Worm (Caenorhabditis elegans) whole organism, late embryonic: ENCODE results near the gene T22D1.5.

ENCODE experiments used
- C38D4.7 ChIP-seq: fragments of 200-800 bp; sonication (Bioruptor generic); optimal IDR thresholded peaks from 2 replicates; lab custom pipeline; 2018; ENCODE audit warnings: mild to moderate bottlenecking, missing genetic modification characterization, moderate library complexity, missing compliant biosample characterization
- K09A11.1 ChIP-seq: sonication (generic microtip); optimal IDR thresholded peaks from 2 replicates; lab custom pipeline; 2017; ENCODE audit warnings: antibody characterized with exemption, mild to moderate bottlenecking, missing genetic modification characterization, missing compliant biosample characterization; ENCODE audit not compliant: insufficient read depth
- T23F11.4 ChIP-seq: fragments of 200-800 bp; sonication (Bioruptor generic); optimal IDR thresholded peaks from 2 replicates; lab custom pipeline; 2018; ENCODE audit warnings: mild to moderate bottlenecking, missing genetic modification characterization, missing compliant biosample characterization
- Y22D7AL.16 ChIP-seq: sonication (generic microtip); optimal IDR thresholded peaks from 2 replicates; lab custom pipeline; 2016; ENCODE audit warnings: missing genetic modification characterization, missing compliant biosample characterization
- ahr-1 ChIP-seq: sonication (generic microtip); optimal IDR thresholded peaks from 2 replicates; lab custom pipeline; 2016; ENCODE audit warnings: missing genetic modification characterization, missing compliant biosample characterization
- ama-1 ChIP-seq: fragments of 150-350 bp; optimal IDR thresholded peaks from 2 replicates; lab custom pipeline; 2014
- ceh-14 ChIP-seq: sonication (generic microtip); optimal IDR thresholded peaks from 2 replicates; lab custom pipeline; 2016; ENCODE audit warnings: missing genotype, missing genetic modification characterization, missing compliant biosample characterization
- ceh-18 ChIP-seq: sonication (generic microtip); optimal IDR thresholded peaks from 2 replicates; lab custom pipeline; 2016; ENCODE audit warnings: missing genetic modification characterization, missing compliant biosample characterization
- ceh-2 ChIP-seq: sonication (generic microtip); optimal IDR thresholded peaks from 2 replicates; lab custom pipeline; 2016; ENCODE audit warnings: missing genotype, missing genetic modification characterization, missing compliant biosample characterization
- ceh-22 ChIP-seq: sonication (generic microtip); optimal IDR thresholded peaks from 2 replicates; lab custom pipeline; 2017; ENCODE audit warnings: missing biosample characterization, missing genetic modification characterization
- ceh-24 ChIP-seq: sonication (generic microtip); optimal IDR thresholded peaks from 2 replicates; lab custom pipeline; 2016; ENCODE audit warnings: mild to moderate bottlenecking, missing genetic modification characterization, missing compliant biosample characterization
- ceh-30 ChIP-seq: fragments of 150-350 bp; optimal IDR thresholded peaks from 2 replicates; lab custom pipeline; 2014; ENCODE audit warnings: missing biosample characterization, missing genetic modification characterization
- ceh-31 ChIP-seq: sonication (generic microtip); optimal IDR thresholded peaks from 2 replicates; lab custom pipeline; 2016; ENCODE audit warnings: missing genetic modification characterization, missing compliant biosample characterization
- ceh-9 ChIP-seq: sonication (generic microtip); optimal IDR thresholded peaks from 2 replicates; lab custom pipeline; 2016; ENCODE audit warnings: mild to moderate bottlenecking, missing genetic modification characterization, inconsistent platforms, missing compliant biosample characterization
- elt-2 ChIP-seq: sonication (generic microtip); optimal IDR thresholded peaks from 2 replicates; lab custom pipeline; 2016; ENCODE audit warnings: missing genetic modification reagents, missing genetic modification characterization, missing compliant biosample characterization
- fax-1 ChIP-seq: sonication (generic microtip); optimal IDR thresholded peaks from 2 replicates; lab custom pipeline; 2016; ENCODE audit warnings: missing genotype, missing genetic modification characterization, missing compliant biosample characterization
- fkh-6 ChIP-seq: sonication (generic microtip); optimal IDR thresholded peaks from 2 replicates; lab custom pipeline; 2016; ENCODE audit warnings: missing genetic modification characterization, missing compliant biosample characterization
- hlh-13 ChIP-seq: fragments of 200-800 bp; sonication (Bioruptor generic); optimal IDR thresholded peaks from 2 replicates; lab custom pipeline; 2018; ENCODE audit warnings: mild to moderate bottlenecking, missing genetic modification characterization, missing compliant biosample characterization
- hlh-15 ChIP-seq: sonication (generic microtip); optimal IDR thresholded peaks from 2 replicates; lab custom pipeline; 2016; ENCODE audit warnings: missing genetic modification characterization, missing compliant biosample characterization
- hlh-6 ChIP-seq: sonication (generic microtip); optimal IDR thresholded peaks from 2 replicates; lab custom pipeline; 2016; ENCODE audit warnings: missing genotype, missing genetic modification characterization, missing compliant biosample characterization
- mec-3 ChIP-seq: sonication (generic microtip); optimal IDR thresholded peaks from 2 replicates; lab custom pipeline; 2016; ENCODE audit warnings: borderline replicate concordance, missing genetic modification characterization, missing compliant biosample characterization
- nhr-11 ChIP-seq: fragments of 150-350 bp; optimal IDR thresholded peaks from 2 replicates; lab custom pipeline; 2014; ENCODE audit warnings: missing biosample characterization, missing genetic modification characterization
- nhr-232 ChIP-seq: sonication (generic microtip); optimal IDR thresholded peaks from 2 replicates; lab custom pipeline; 2016; ENCODE audit warnings: missing genetic modification characterization, missing compliant biosample characterization
- odd-2 ChIP-seq: sonication (generic microtip); optimal IDR thresholded peaks from 2 replicates; lab custom pipeline; 2017; ENCODE audit warnings: antibody characterized with exemption, mild to moderate bottlenecking, missing genetic modification characterization, missing compliant biosample characterization
- pag-3 ChIP-seq: sonication (generic microtip); optimal IDR thresholded peaks from 2 replicates; lab custom pipeline; 2016; ENCODE audit warnings: missing compliant biosample characterization, missing genetic modification characterization, borderline replicate concordance
- pat-9 ChIP-seq: fragments of 200-800 bp; sonication (Bioruptor generic); optimal IDR thresholded peaks from 2 replicates; lab custom pipeline; 2018; ENCODE audit warnings: mild to moderate bottlenecking, missing genetic modification characterization, moderate library complexity, missing compliant biosample characterization
- pros-1 ChIP-seq: fragments of 150-350 bp; optimal IDR thresholded peaks from 2 replicates; lab custom pipeline; 2014; ENCODE audit warnings: missing biosample characterization, missing genetic modification reagents, missing genetic modification characterization
- ref-2 ChIP-seq: sonication (generic microtip); optimal IDR thresholded peaks from 2 replicates; lab custom pipeline; 2016; ENCODE audit warnings: missing genetic modification characterization, missing compliant biosample characterization
- rnt-1 ChIP-seq: sonication (generic microtip); optimal IDR thresholded peaks from 2 replicates; lab custom pipeline; 2016; ENCODE audit warnings: missing genetic modification characterization, missing compliant biosample characterization
- tbx-2 ChIP-seq: sonication (generic microtip); optimal IDR thresholded peaks from 2 replicates; lab custom pipeline; 2016; ENCODE audit warnings: missing genetic modification characterization, missing compliant biosample characterization
- tbx-7 ChIP-seq: sonication (generic microtip); optimal IDR thresholded peaks from 2 replicates; lab custom pipeline; 2016; ENCODE audit warnings: missing genotype, missing genetic modification characterization, missing compliant biosample characterization
- unc-3 ChIP-seq, 2 experiments: fragments of 200-800 bp in 1 of 2; sonication (Bioruptor generic) in 1 of 2; sonication (generic microtip) in 1 of 2; conservative IDR thresholded peaks in 1 of 2; optimal IDR thresholded peaks in 1 of 2; 2 replicates each; pipeline versions ENCODE4 v1.3.6 to Lab custom; 2016 to 2022; ENCODE audit warnings: missing compliant biosample characterization in 2 of 2, missing genetic modification characterization in 2 of 2, missing genetic modification reagents in 1 of 2
- unc-42 ChIP-seq: sonication (generic microtip); optimal IDR thresholded peaks from 2 replicates; lab custom pipeline; 2016; ENCODE audit warnings: missing genotype, missing genetic modification characterization, missing compliant biosample characterization
- unc-55 ChIP-seq: sonication (generic microtip); optimal IDR thresholded peaks from 2 replicates; lab custom pipeline; 2017; ENCODE audit warnings: missing biosample characterization, missing genetic modification reagents, missing genetic modification characterization
- ztf-16 ChIP-seq: sonication (generic microtip); optimal IDR thresholded peaks from 2 replicates; lab custom pipeline; 2017; ENCODE audit warnings: missing genetic modification characterization, missing compliant biosample characterization

The T22D1.5 gene

DNA sequence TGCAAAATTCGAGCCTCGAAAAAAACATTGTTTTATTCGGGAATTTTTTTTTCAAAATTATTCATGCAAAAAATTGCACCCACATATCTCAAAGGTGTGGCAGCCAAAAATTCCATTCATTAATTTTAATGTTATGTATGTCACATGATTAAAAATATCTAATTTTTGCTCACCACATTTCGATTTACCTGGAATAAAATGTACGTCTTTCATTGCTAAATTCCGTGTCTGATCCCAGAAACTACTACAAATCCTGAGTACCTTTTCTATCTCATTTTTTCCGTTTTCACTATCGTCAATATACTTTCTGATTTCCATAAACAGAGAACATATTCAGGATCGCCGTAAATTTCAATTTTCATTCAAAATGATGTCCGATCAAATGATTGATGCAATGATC lies 30.8 kb upstream of the T22D1.5 start, which contains the start of gene srx-19:
srx-19 (plus strand) TSS at position 301 of the 400 bp plus-strand sequence.
- no peak for TF ChIP-seq ama-1 (lab: Kevin White, UChicago)
- no peak for TF ChIP-seq tbx-2 (tag; lab: Kevin White, UChicago)
- no peak for TF ChIP-seq hlh-15 (tag; lab: Kevin White, UChicago)
- no peak for TF ChIP-seq fkh-6 (tag; lab: Kevin White, UChicago)
- TF ChIP-seq hlh-13 (GFP tag; lab: Kevin White, UChicago) = no peak
- TF ChIP-seq Y22D7AL.16 (tag; lab: Kevin White, UChicago) = no peak
- TF ChIP-seq nhr-232 (tag; lab: Kevin White, UChicago) = no peak
- TF ChIP-seq odd-2 = no peak
- TF ChIP-seq T23F11.4 = no peak

DNA sequence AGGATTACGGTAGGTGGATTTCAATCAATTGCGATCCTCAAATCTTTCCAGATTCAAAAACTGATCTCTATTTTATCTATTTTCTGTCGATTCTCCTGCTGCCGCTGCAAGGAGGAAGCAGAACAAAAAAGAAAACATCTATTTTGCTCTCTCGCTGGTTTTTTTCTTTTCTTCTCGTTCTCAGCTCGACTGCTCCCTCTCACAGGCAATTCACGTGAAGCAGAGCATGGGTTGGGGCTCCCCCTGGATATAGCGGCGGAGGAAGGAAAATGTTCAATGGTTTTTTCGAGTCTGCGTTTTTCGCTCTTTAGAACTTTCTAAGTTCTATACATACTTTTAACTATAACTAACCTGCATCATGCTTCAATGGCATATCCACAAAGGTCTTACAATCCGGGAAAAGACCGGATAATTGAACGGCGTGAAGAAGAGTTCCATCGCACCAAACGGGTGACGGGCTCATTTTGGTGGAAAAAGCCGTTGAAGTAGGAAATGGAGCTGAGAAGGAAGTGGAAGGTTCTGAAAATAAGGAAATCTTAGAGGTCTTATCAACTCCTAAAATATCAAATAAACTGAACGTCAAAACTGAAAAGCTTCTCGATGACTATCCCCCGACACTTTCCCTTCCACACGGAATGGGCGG lies 24.7 kb upstream of the T22D1.5 start:
- TF ChIP-seq ceh-18 (tag; lab: Kevin White, UChicago) (peak; percentile 64), pros-1 (no peak), pag-3 (tag; lab: Kevin White, UChicago) (no peak), T23F11.4 (no peak)

ce11 chrIV:6879666-6880210 lies 24.0 kb upstream of the T22D1.5 start:
- TF ChIP-seq fax-1 (no peak), ceh-24 (no peak), ceh-14 (no peak), unc-3 (GFP tag; conservative IDR thresholded peaks at IDR 0.05; lab: Robert Waterston, UW) (no peak), unc-3 (tag; optimal IDR thresholded peaks at IDR 0.05; lab: Kevin White, UChicago) (no peak), C38D4.7 (GFP tag; lab: Kevin White, UChicago) (no peak), ceh-30 (no peak), K09A11.1 (tag; lab: Kevin White, UChicago) (no peak), mec-3 (tag; lab: Kevin White, UChicago) (no peak), pat-9 (tag; lab: Kevin White, UChicago) (no peak), rnt-1 (tag; lab: Kevin White, UChicago) (no peak), hlh-6 (no peak), unc-55 (GFP tag; lab: Kevin White, UChicago) (no peak), tbx-7 (no peak), ama-1 (lab: Kevin White, UChicago) (no peak), ref-2 (tag; lab: Kevin White, UChicago) (no peak), ceh-2 (tag; lab: Kevin White, UChicago) (no peak), Y22D7AL.16 (tag; lab: Kevin White, UChicago) (no peak), pag-3 (tag; lab: Kevin White, UChicago) (no peak), fkh-6 (tag; lab: Kevin White, UChicago) (no peak), ahr-1 (tag; lab: Kevin White, UChicago) (no peak)
- TF ChIP-seq, all 69 proteins: peak for 0

ce11 chrIV:6880415-6880814 lies 23.3 kb upstream of the T22D1.5 start:
- TF ChIP-seq nhr-11 (tag; lab: Kevin White, UChicago) (no peak), ceh-9 (tag; lab: Kevin White, UChicago) (no peak), ama-1 (lab: Kevin White, UChicago) (no peak), T23F11.4 (no peak), ztf-16 (tag; lab: Kevin White, UChicago) (no peak), ceh-22 (tag; lab: Kevin White, UChicago) (no peak), elt-2 (tag; lab: Kevin White, UChicago) (peak; percentile 13)

DNA sequence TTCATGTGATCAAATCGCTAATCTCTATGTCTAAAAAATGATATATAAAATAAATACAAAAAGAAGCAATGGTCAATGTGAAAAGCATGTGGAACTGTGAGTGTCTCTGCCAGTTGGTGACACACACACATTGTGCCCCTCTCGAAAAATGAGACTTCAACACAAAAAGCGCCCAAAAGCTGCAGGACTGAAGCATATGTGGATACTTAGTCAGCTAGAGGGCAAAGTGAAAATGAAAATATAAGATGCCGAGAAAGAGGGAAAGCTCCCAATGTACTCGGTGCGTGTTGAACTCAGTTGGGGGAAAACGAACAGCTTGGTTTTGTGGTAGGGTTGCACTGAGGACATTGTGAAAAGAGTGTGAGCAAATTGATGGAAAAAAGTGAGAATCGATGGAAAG lies 22.6 kb upstream of the T22D1.5 start:
- TF ChIP-seq ceh-18 (tag; lab: Kevin White, UChicago) (peak; percentile 58), tbx-2 (tag; lab: Kevin White, UChicago) (peak; percentile 10), unc-42 (no peak), ceh-31 (tag; lab: Kevin White, UChicago) (peak; percentile 41)
